Fruit fly (Drosophila melanogaster): Measurements from ENCODE around the gene CG5561.

Gene CG5561

DNA sequence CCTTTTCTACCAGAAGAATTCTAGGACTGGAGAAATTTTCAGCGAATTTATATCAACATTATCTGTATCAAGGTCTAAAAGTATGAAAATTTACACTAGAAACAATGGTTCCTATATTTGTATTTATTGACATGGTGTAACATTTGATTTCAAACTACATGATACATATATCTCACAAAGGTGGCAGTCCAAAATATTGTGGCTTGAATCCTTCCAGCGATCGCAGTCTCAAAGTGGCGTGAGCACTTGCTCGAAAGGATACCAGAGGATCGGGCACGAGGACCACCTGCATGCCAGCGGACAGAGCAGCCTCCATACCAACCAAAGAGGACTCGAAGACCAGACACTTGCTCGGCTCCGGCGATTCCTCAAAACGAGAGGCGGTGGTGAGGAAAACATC is at the start of gene CG5561:
CG5561 (minus strand) TSS at position 101 of the 400 bp plus-strand sequence.
- no peak for TF ChIP-seq fru (GFP tag; optimal IDR thresholded peaks at IDR 0.05)
- TF ChIP-seq woc (GFP tag; optimal IDR thresholded peaks at IDR 0.05), result no peak
- no peak for TF ChIP-seq Rel (GFP tag; optimal IDR thresholded peaks at IDR 0.05)
- TF ChIP-seq Rel (tag; optimal IDR thresholded peaks at IDR 0.05), result no peak
- TF ChIP-seq dsf (GFP tag; optimal IDR thresholded peaks at IDR 0.05; ENCODE audit: borderline replicate concordance), result no peak
- no peak for TF ChIP-seq brk (GFP tag; optimal IDR thresholded peaks at IDR 0.05)
- no peak for TF ChIP-seq pan (optimal IDR thresholded peaks at IDR 0.05)
- TF ChIP-seq N (GFP tag; optimal IDR thresholded peaks at IDR 0.05), result no peak
- TF ChIP-seq dmrt93B (GFP tag; optimal IDR thresholded peaks at IDR 0.05), result no peak
- TF ChIP-seq dl (GFP tag; optimal IDR thresholded peaks at IDR 0.05; ENCODE audit: insufficient read depth in 1 of 2, partially characterized antibody in 2 of 2), result no peak
- TF ChIP-seq psq (GFP tag; optimal IDR thresholded peaks at IDR 0.05), result no peak
- no peak for TF ChIP-seq HLH106 (tag; optimal IDR thresholded peaks at IDR 0.05)
- TF ChIP-seq sv (GFP tag; optimal IDR thresholded peaks at IDR 0.05), result no peak
- TF ChIP-seq rgr (GFP tag; optimal IDR thresholded peaks at IDR 0.05), result no peak

DNA sequence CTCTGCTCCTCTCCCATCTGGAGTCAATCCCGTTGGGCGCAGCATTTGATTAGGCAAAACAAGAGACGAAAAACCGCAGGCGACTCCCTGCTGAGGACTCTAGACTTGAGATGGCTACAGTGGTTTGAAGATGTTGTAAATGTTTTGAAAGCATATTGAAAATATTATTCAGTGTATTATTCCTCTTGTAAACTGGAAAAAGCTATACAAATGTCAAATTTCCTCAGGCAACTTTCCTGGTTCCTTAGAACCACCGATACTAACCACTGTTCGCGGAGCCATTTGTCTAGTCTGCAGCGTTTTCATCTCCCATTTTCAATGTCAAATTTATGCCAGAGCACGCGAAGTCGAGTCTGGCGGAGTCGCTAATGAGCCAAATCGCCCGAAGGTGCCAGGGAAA is 48.8 kb upstream of the CG5561 start:
- TF ChIP-seq OdsH (GFP tag; optimal IDR thresholded peaks at IDR 0.05) (no peak), Rel (GFP tag; optimal IDR thresholded peaks at IDR 0.05) (no peak), Rel (tag; optimal IDR thresholded peaks at IDR 0.05) (no peak), dl (GFP tag; optimal IDR thresholded peaks at IDR 0.05; ENCODE audit: insufficient read depth in 1 of 2, partially characterized antibody in 2 of 2) (no peak), psq (GFP tag; optimal IDR thresholded peaks at IDR 0.05) (no peak), br (GFP tag; optimal IDR thresholded peaks at IDR 0.05) (no peak), brk (GFP tag; optimal IDR thresholded peaks at IDR 0.05) (no peak), GATAd (GFP tag; optimal IDR thresholded peaks at IDR 0.05) (no peak), Jra (GFP tag; optimal IDR thresholded peaks at IDR 0.05) (no peak), CrebA (GFP tag; optimal IDR thresholded peaks at IDR 0.05; ENCODE audit: borderline replicate concordance) (no peak), sv (GFP tag; optimal IDR thresholded peaks at IDR 0.05) (no peak), sage (GFP tag; optimal IDR thresholded peaks at IDR 0.05) (no peak), pan (optimal IDR thresholded peaks at IDR 0.05) (no peak), Vsx2 (GFP tag; optimal IDR thresholded peaks at IDR 0.05; ENCODE audit: partially characterized antibody) (no peak), Sp1 (GFP tag; optimal IDR thresholded peaks at IDR 0.05) (no peak), lola (GFP tag; optimal IDR thresholded peaks at IDR 0.05) (no peak), foxo (GFP tag; optimal IDR thresholded peaks at IDR 0.05) (no peak), CG9705 (GFP tag; optimal IDR thresholded peaks at IDR 0.05) (no peak), Hnf4 (GFP tag; optimal IDR thresholded peaks at IDR 0.05) (no peak)

DNA sequence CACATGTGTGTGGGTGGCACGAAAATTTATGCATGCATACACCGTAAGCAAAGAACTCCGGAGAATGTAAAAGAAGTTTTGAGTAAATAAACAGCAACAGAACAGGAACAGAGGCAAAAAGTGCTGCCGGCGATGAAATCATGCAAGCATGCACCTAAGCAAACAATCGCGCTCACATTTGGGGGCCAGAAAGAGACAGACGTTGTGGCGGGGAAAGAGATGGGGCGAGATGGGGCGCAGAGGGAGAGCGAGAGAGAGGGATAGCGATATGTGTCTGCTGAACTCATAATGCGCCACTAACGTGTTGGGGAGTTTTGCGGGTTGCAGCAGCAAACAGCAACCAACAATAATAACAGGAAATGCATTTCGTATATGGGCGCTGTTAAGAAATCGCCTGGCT is 45.5 kb upstream of the CG5561 start:
- TF ChIP-seq CrebA (GFP tag; optimal IDR thresholded peaks at IDR 0.05; ENCODE audit: borderline replicate concordance) (no peak), sv (GFP tag; optimal IDR thresholded peaks at IDR 0.05) (no peak), Mio (GFP tag; optimal IDR thresholded peaks at IDR 0.05) (no peak), lola (GFP tag; optimal IDR thresholded peaks at IDR 0.05) (no peak), br (GFP tag; optimal IDR thresholded peaks at IDR 0.05) (no peak), Hr83 (GFP tag; optimal IDR thresholded peaks at IDR 0.05; ENCODE audit: poor library complexity, severe bottlenecking) (no peak), brk (GFP tag; optimal IDR thresholded peaks at IDR 0.05) (no peak)

DNA sequence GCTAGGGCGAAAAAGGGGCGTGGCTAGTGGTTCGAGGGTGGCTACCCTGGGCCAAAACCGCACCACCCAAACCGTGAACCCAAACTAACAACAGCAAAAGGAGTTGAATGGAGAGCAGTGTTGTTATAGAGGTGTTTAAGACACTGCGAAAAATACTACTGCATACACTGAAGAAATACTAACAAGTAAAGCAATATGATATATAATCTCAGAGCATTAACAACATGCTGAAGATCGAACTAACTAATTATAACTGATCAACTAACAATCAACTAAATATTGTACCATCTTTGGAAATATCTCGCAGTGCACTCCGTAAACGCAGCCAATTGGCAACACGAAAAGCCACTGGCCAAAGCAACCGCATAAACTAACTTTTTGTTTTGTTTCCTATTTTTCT is 39.7 kb upstream of the CG5561 start:
- TF ChIP-seq foxo (GFP tag; optimal IDR thresholded peaks at IDR 0.05) (peak in 1 of 2 experiments; percentile 17), usp (GFP tag; optimal IDR thresholded peaks at IDR 0.05) (no peak)

DNA sequence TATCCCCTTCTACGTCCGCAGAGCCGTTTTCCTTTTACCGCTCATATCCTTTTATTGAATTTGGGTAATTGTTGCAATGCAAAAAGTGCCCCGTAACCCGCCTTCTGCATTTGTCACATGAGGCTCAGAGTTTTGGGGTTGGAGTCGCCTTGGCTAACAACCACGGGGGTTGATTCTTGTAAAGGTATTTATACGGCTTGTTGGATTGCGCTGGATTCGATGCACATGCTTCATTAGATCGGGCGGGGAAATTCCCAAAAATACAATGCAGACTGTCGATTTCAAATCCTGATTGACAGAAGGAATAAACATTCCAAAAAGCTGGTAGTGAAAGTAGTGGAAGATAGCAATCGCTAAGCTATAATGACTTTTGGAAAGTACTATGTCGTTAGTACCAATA is 36.4 kb upstream of the CG5561 start:
- TF ChIP-seq OdsH (GFP tag; optimal IDR thresholded peaks at IDR 0.05) (no peak), dsf (GFP tag; optimal IDR thresholded peaks at IDR 0.05; ENCODE audit: borderline replicate concordance) (no peak), tai (GFP tag; optimal IDR thresholded peaks at IDR 0.05) (no peak), CG9705 (GFP tag; optimal IDR thresholded peaks at IDR 0.05) (no peak), jim (GFP tag; optimal IDR thresholded peaks at IDR 0.05) (no peak), Myc (optimal IDR thresholded peaks at IDR 0.05) (no peak), brk (GFP tag; optimal IDR thresholded peaks at IDR 0.05) (no peak), CG32264 (GFP tag; optimal IDR thresholded peaks at IDR 0.05) (no peak), Jra (GFP tag; optimal IDR thresholded peaks at IDR 0.05) (no peak), Dif (GFP tag; optimal IDR thresholded peaks at IDR 0.05; ENCODE audit: partially characterized antibody) (no peak), CrebA (GFP tag; optimal IDR thresholded peaks at IDR 0.05; ENCODE audit: borderline replicate concordance) (no peak)

Measured in whole organism, wandering third instar larva.